Worm (Caenorhabditis elegans) whole organism, midembryonic: ENCODE measurements around the gene plpr-1.

Experiments used
- T22C8.4 ChIP-seq: fragments of 200-800 bp; sonication (Bioruptor generic); IDR thresholded peaks from 2 replicates; pipeline ENCODE4 v1.3.6; 2022; ENCODE audit warnings: missing genetic modification characterization, missing compliant biosample characterization
- cog-1 ChIP-seq: sonication (generic microtip); optimal IDR thresholded peaks from 2 replicates; lab custom pipeline; 2016; ENCODE audit warnings: missing genetic modification characterization, missing compliant biosample characterization
- flt-1 ChIP-seq: fragments of 200-800 bp; sonication (Bioruptor generic); IDR thresholded peaks from 2 replicates; pipeline ENCODE4 v1.3.6; 2022; ENCODE audit warnings: missing genetic modification characterization, missing compliant biosample characterization
- klf-2 ChIP-seq: fragments of 200-800 bp; sonication (Bioruptor generic); conservative IDR thresholded peaks from 2 replicates; pipeline ENCODE4 v1.3.6; 2022; ENCODE audit warnings: missing genetic modification reagents, missing genetic modification characterization, missing compliant biosample characterization
- med-1 ChIP-seq: sonication (generic microtip); optimal IDR thresholded peaks from 2 replicates; lab custom pipeline; 2017; ENCODE audit warnings: missing genetic modification characterization, mild to moderate bottlenecking, missing compliant biosample characterization, antibody characterized with exemption, missing genetic modification reagents; ENCODE audit not compliant: insufficient read depth
- tab-1 ChIP-seq: fragments of 200-800 bp; sonication (Bioruptor generic); IDR thresholded peaks from 2 replicates; pipeline ENCODE4 v1.3.6; 2022; ENCODE audit warnings: missing genetic modification characterization, missing compliant biosample characterization

- no peak for TF ChIP-seq klf-2 (GFP tag; lab: Robert Waterston, UW)
- no peak for TF ChIP-seq med-1
- no peak for TF ChIP-seq cog-1 (tag; lab: Kevin White, UChicago)
- no peak for TF ChIP-seq tab-1 (GFP tag; lab: Robert Waterston, UW)
- TF ChIP-seq flt-1 (GFP tag; lab: Robert Waterston, UW): no peak
- TF ChIP-seq T22C8.4 (GFP tag; lab: Robert Waterston, UW): no peak
Measured at ce11 chrII:11202581-11203271, 19.4 kb upstream of the plpr-1 start, which contains the start of gene srap-1.
